Worm (Caenorhabditis elegans): ENCODE results near the gene B0563.8.

DNA sequence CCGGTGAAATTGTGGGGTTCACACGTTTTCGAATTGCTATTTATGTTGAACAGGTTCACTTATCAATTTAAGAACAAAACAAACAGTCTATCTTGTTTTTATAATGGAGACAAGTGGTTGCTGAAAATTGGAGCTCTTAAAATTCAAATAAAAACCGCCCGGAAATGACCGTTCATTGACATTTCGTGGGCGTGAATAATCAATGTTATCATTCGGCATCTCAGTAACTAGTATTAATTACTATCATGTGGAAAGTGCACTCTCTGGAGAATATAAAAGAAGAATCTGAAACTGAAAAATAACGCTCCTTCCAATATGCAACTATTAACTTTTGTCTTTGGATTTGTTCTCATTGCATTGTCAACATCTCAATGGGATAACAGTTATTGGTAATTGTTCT lies 6.1 kb downstream of the B0563.8 start, which contains the start of gene B0563.9:
- TF ChIP-seq tra-4 (tag; optimal IDR thresholded peaks at IDR 0.05): no peak
- no peak for TF ChIP-seq sea-1 (GFP tag; conservative IDR thresholded peaks at IDR 0.05)
- no peak for TF ChIP-seq hnd-1 (tag; optimal IDR thresholded peaks at IDR 0.05)
- no peak for TF ChIP-seq flt-1 (GFP tag; IDR thresholded peaks at IDR 0.05)
- TF ChIP-seq ama-1 (optimal IDR thresholded peaks at IDR 0.05): no peak
- no peak for TF ChIP-seq ceh-13 (GFP tag; optimal IDR thresholded peaks at IDR 0.05)
- TF ChIP-seq F13C5.2 (tag; optimal IDR thresholded peaks at IDR 0.05): no peak
- no peak for TF ChIP-seq aly-1 (tag; optimal IDR thresholded peaks at IDR 0.05)
- TF ChIP-seq hmg-4 (GFP tag; optimal IDR thresholded peaks at IDR 0.05): no peak
- no peak for TF ChIP-seq pes-1 (GFP tag; IDR thresholded peaks at IDR 0.05)
- no peak for TF ChIP-seq ets-7 (tag; optimal IDR thresholded peaks at IDR 0.05)
- no peak for TF ChIP-seq scrt-1 (GFP tag; IDR thresholded peaks at IDR 0.05)

Measured in whole organism, early embryonic.